Worm (Caenorhabditis elegans): ENCODE results near the gene btb-8.
"Not testable (repeated sequence)": the region's sequence is repeated elsewhere in the genome, so short reads cannot be mapped to it uniquely, and the experiment has no call there.

- not testable (repeated sequence) for TF ChIP-seq nhr-76 (tag; optimal IDR thresholded peaks at IDR 0.05); ztf-11 (tag; optimal IDR thresholded peaks at IDR 0.05); unc-62 (GFP tag; optimal IDR thresholded peaks at IDR 0.05 in 1 of 2); unc-62 (tag; optimal IDR thresholded peaks at IDR 0.05); hlh-30 (tag; optimal IDR thresholded peaks at IDR 0.05; ENCODE audit: insufficient read depth); spr-3 (GFP tag; optimal IDR thresholded peaks at IDR 0.05); fkh-10 (GFP tag; optimal IDR thresholded peaks at IDR 0.05); R02D3.7 (tag; optimal IDR thresholded peaks at IDR 0.05); lin-13 (GFP tag; optimal IDR thresholded peaks at IDR 0.05); duxl-1 (tag; optimal IDR thresholded peaks at IDR 0.05; ENCODE audit: poor library complexity); pha-4 (GFP tag; IDR thresholded peaks at IDR 0.05); pha-4 (tag; optimal IDR thresholded peaks at IDR 0.05); lin-39 (tag; optimal IDR thresholded peaks at IDR 0.05)
Observed at ce11 chrII:1700518-1701091, 22.0 kb upstream of the btb-8 start.
